Worm (Caenorhabditis elegans) whole organism, L2 larva: ENCODE data around the gene ZK1320.13.

Experiments
- C34F6.9 ChIP-seq: fragments of 150-350 bp; optimal IDR thresholded peaks from 2 replicates; lab custom pipeline; 2014; ENCODE audit warnings: missing biosample characterization, missing genetic modification characterization
- F13H6.1 ChIP-seq: sonication (generic microtip); optimal IDR thresholded peaks from 2 replicates; lab custom pipeline; 2016; ENCODE audit warnings: missing genetic modification characterization, missing compliant biosample characterization
- R02D3.7 ChIP-seq: fragments of 150-350 bp; optimal IDR thresholded peaks from 2 replicates; lab custom pipeline; 2014; ENCODE audit warnings: missing biosample characterization, missing genetic modification characterization
- Y55F3AM.14 ChIP-seq: fragments of 200-800 bp; sonication (Bioruptor generic); optimal IDR thresholded peaks from 2 replicates; lab custom pipeline; 2018; ENCODE audit warnings: mild to moderate bottlenecking, missing genetic modification characterization, missing compliant biosample characterization
- ZK546.5 ChIP-seq: sonication (generic microtip); optimal IDR thresholded peaks from 2 replicates; lab custom pipeline; 2017; ENCODE audit warnings: missing biosample characterization, missing genetic modification characterization
- ama-1 ChIP-seq: fragments of 150-350 bp; optimal IDR thresholded peaks from 2 replicates; lab custom pipeline; 2018; ENCODE audit warnings: inconsistent platforms
- blmp-1 ChIP-seq: sonication (generic microtip); optimal IDR thresholded peaks from 2 replicates; lab custom pipeline; 2017; ENCODE audit warnings: missing genetic modification characterization, mild to moderate bottlenecking, missing compliant biosample characterization, antibody characterized with exemption, moderate library complexity; ENCODE audit not compliant: insufficient read depth
- ceh-16 ChIP-seq: fragments of 150-350 bp; optimal IDR thresholded peaks from 2 replicates; lab custom pipeline; 2014; ENCODE audit warnings: missing biosample characterization, missing genetic modification characterization
- ceh-82 ChIP-seq: fragments of 150-350 bp; optimal IDR thresholded peaks from 2 replicates; lab custom pipeline; 2014; ENCODE audit warnings: missing biosample characterization, missing genetic modification characterization
- crh-2 ChIP-seq: sonication (generic microtip); optimal IDR thresholded peaks from 2 replicates; lab custom pipeline; 2017; ENCODE audit warnings: missing biosample characterization, missing genetic modification characterization
- dmd-4 ChIP-seq: sonication (generic microtip); optimal IDR thresholded peaks from 2 replicates; lab custom pipeline; 2017; ENCODE audit warnings: missing biosample characterization, missing genetic modification characterization
- elt-1 ChIP-seq: fragments of 150-350 bp; optimal IDR thresholded peaks from 2 replicates; lab custom pipeline; 2014; ENCODE audit warnings: missing biosample characterization, missing genetic modification characterization
- elt-3 ChIP-seq: sonication (generic microtip); optimal IDR thresholded peaks from 2 replicates; lab custom pipeline; 2017; ENCODE audit warnings: missing biosample characterization, missing genetic modification characterization
- fos-1 ChIP-seq: fragments of 150-350 bp; optimal IDR thresholded peaks from 2 replicates; lab custom pipeline; 2014; ENCODE audit warnings: missing biosample characterization, missing genetic modification characterization
- gmeb-1 ChIP-seq: fragments of 150-350 bp; optimal IDR thresholded peaks from 2 replicates; lab custom pipeline; 2014; ENCODE audit warnings: missing biosample characterization, missing genetic modification characterization
- lin-11 ChIP-seq: fragments of 150-350 bp; sonication (generic microtip); optimal IDR thresholded peaks from 2 replicates; lab custom pipeline; 2014; ENCODE audit warnings: missing biosample characterization, missing genetic modification characterization, inconsistent platforms, mixed read lengths
- lin-13 ChIP-seq: fragments of 150-350 bp; optimal IDR thresholded peaks from 2 replicates; lab custom pipeline; 2014; ENCODE audit warnings: missing biosample characterization, missing genetic modification reagents, missing genetic modification characterization
- lin-39 ChIP-seq: fragments of 150-350 bp; optimal IDR thresholded peaks from 2 replicates; lab custom pipeline; 2014; ENCODE audit warnings: missing biosample characterization, missing genetic modification reagents, missing genetic modification characterization
- lsy-2 ChIP-seq, 2 experiments: fragments of 150-350 bp in 1 of 2; sonication (generic microtip) in 1 of 2; optimal IDR thresholded peaks; 2 replicates each; lab custom pipeline; 2014 to 2017; ENCODE audit warnings: missing biosample characterization in 2 of 2, missing genetic modification characterization in 2 of 2
- mab-5 ChIP-seq: fragments of 150-350 bp; optimal IDR thresholded peaks from 2 replicates; lab custom pipeline; 2014; ENCODE audit warnings: missing biosample characterization, missing genetic modification characterization
- mbf-1 ChIP-seq: sonication (generic microtip); optimal IDR thresholded peaks from 2 replicates; lab custom pipeline; 2017; ENCODE audit warnings: missing biosample characterization, missing genetic modification characterization
- mdl-1 ChIP-seq, 2 experiments: fragments of 150-350 bp in 1 of 2; sonication (generic microtip) in 1 of 2; optimal IDR thresholded peaks; 2 replicates each; lab custom pipeline; 2017; ENCODE audit warnings: missing biosample characterization in 2 of 2, missing genetic modification characterization in 2 of 2
- nhr-10 ChIP-seq: sonication (generic microtip); optimal IDR thresholded peaks from 2 replicates; lab custom pipeline; 2017; ENCODE audit warnings: missing biosample characterization, missing genetic modification characterization
- nhr-11 ChIP-seq: fragments of 150-350 bp; optimal IDR thresholded peaks from 2 replicates; lab custom pipeline; 2014; ENCODE audit warnings: missing biosample characterization, missing genetic modification characterization
- nhr-12 ChIP-seq: fragments of 150-350 bp; optimal IDR thresholded peaks from 2 replicates; lab custom pipeline; 2014; ENCODE audit warnings: missing biosample characterization, missing genetic modification characterization
- nhr-129 ChIP-seq: fragments of 150-350 bp; optimal IDR thresholded peaks from 2 replicates; lab custom pipeline; 2014; ENCODE audit warnings: missing biosample characterization, missing genetic modification characterization
- nhr-21 ChIP-seq: fragments of 150-350 bp; optimal IDR thresholded peaks from 2 replicates; lab custom pipeline; 2014; ENCODE audit warnings: missing biosample characterization, missing genetic modification characterization
- nhr-23 ChIP-seq: fragments of 150-350 bp; optimal IDR thresholded peaks from 2 replicates; lab custom pipeline; 2014; ENCODE audit warnings: missing biosample characterization, missing genetic modification reagents, missing genetic modification characterization
- nhr-237 ChIP-seq: fragments of 150-350 bp; optimal IDR thresholded peaks from 2 replicates; lab custom pipeline; 2014; ENCODE audit warnings: missing biosample characterization, missing genetic modification characterization
- nhr-25 ChIP-seq: fragments of 150-350 bp; sonication (generic microtip); optimal IDR thresholded peaks from 3 replicates; lab custom pipeline; 2014; ENCODE audit warnings: missing biosample characterization, missing genetic modification characterization
- nhr-6 ChIP-seq: fragments of 150-350 bp; optimal IDR thresholded peaks from 2 replicates; lab custom pipeline; 2014; ENCODE audit warnings: missing biosample characterization, missing genetic modification characterization
- nhr-77 ChIP-seq: fragments of 150-350 bp; optimal IDR thresholded peaks from 2 replicates; lab custom pipeline; 2014; ENCODE audit warnings: missing biosample characterization, missing genetic modification characterization
- peb-1 ChIP-seq: fragments of 150-350 bp; optimal IDR thresholded peaks from 2 replicates; lab custom pipeline; 2014; ENCODE audit warnings: missing biosample characterization, missing genetic modification characterization
- sem-4 ChIP-seq: fragments of 150-350 bp; optimal IDR thresholded peaks from 2 replicates; lab custom pipeline; 2014; ENCODE audit warnings: missing biosample characterization, missing genetic modification reagents, missing genetic modification characterization
- skn-1 ChIP-seq: sonication (generic microtip); optimal IDR thresholded peaks from 2 replicates; lab custom pipeline; 2017; ENCODE audit warnings: missing biosample characterization, missing genetic modification characterization
- sma-3 ChIP-seq: sonication (generic microtip); optimal IDR thresholded peaks from 2 replicates; lab custom pipeline; 2016; ENCODE audit warnings: missing genetic modification reagents, missing genetic modification characterization, missing compliant biosample characterization
- sma-9 ChIP-seq, 2 experiments: fragments of 150-350 bp in 1 of 2; sonication (generic microtip) in 1 of 2; optimal IDR thresholded peaks; 2 replicates each; lab custom pipeline; 2014 to 2016; ENCODE audit warnings: missing genetic modification characterization in 2 of 2, mild to moderate bottlenecking in 1 of 2, missing biosample characterization in 1 of 2, missing compliant biosample characterization in 1 of 2, missing genetic modification reagents in 1 of 2, moderate library complexity in 1 of 2
- snpc-4 ChIP-seq: fragments of 150-350 bp; optimal IDR thresholded peaks from 2 replicates; lab custom pipeline; 2014; ENCODE audit warnings: missing biosample characterization, missing genetic modification characterization
- unc-39 ChIP-seq: fragments of 150-350 bp; optimal IDR thresholded peaks from 2 replicates; lab custom pipeline; 2014; ENCODE audit warnings: missing biosample characterization, missing genetic modification characterization
- unc-55 ChIP-seq: fragments of 150-350 bp; sonication (generic microtip); optimal IDR thresholded peaks from 3 replicates; lab custom pipeline; 2014; ENCODE audit warnings: missing biosample characterization, missing genetic modification reagents, missing genetic modification characterization
- unc-62 ChIP-seq: fragments of 150-350 bp; optimal IDR thresholded peaks from 2 replicates; lab custom pipeline; 2014; ENCODE audit warnings: missing biosample characterization, missing genetic modification reagents, missing genetic modification characterization
- zag-1 ChIP-seq: fragments of 150-350 bp; optimal IDR thresholded peaks from 2 replicates; lab custom pipeline; 2014; ENCODE audit warnings: missing biosample characterization, missing genetic modification characterization
- ztf-1 ChIP-seq: fragments of 200-800 bp; sonication (Bioruptor generic); conservative IDR thresholded peaks from 2 replicates; pipeline ENCODE4 v1.3.6; 2022; ENCODE audit warnings: missing genetic modification characterization, missing compliant biosample characterization
- ztf-11 ChIP-seq: sonication (generic microtip); optimal IDR thresholded peaks from 2 replicates; lab custom pipeline; 2017; ENCODE audit warnings: missing biosample characterization, missing genetic modification characterization
- ztf-4 ChIP-seq: fragments of 150-350 bp; optimal IDR thresholded peaks from 2 replicates; lab custom pipeline; 2014; ENCODE audit warnings: missing biosample characterization, missing genetic modification characterization

The ZK1320.13 gene

DNA sequence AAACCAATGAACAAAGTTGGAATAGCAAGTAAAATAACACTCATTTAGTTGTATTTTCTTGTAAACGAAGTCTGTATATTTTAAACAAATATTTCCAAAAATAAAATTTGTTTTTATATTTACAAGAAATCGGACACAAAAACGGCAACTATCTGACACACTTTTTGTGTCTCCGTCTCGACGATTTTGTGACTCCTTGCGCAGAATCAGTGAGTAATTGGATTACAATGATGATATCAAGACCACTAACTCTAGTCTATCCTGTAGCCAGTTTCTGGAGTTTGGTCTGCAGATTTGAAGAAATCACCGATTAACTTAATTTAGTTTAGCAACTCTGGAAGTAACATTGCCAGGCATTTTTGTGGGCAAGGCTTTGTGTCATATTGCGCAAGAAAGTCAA, 17.8 kb upstream of the ZK1320.13 start, which contains the start of gene cyp-13A10:
cyp-13A10 (minus strand) TSS at position 88 of the 400 bp plus-strand sequence.
- TF ChIP-seq sma-3 (GFP tag; lab: Kevin White, UChicago) (no peak), fos-1 (tag; lab: Kevin White, UChicago) (peak; percentile 22)

DNA sequence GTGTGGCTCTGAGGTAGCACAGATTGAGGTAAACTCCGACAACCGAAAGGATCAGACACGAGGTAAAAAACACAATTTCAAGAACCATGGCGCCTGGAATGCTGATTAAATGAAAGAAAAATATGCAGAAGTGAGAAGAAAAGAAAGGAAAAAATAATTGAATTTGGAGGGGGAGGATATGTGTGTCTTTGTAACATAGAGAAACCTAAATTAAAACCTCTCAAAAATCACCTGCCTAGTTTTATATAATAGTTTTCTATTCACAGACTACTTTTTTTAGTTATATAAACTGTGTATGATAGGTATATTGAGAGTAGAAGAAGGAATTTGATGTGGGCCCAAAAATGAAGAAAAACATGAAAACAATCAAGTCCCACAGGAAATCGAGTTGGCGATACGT, 15.0 kb upstream of the ZK1320.13 start, which contains the start of gene ZK1320.5:
ZK1320.5 (minus strand) TSS at position 101 of the 400 bp plus-strand sequence.
- TF ChIP-seq nhr-12 (tag; lab: Kevin White, UChicago), result no peak
- no peak for TF ChIP-seq lin-13 (GFP tag; lab: Kevin White, UChicago)
- no peak for TF ChIP-seq sma-3 (GFP tag; lab: Kevin White, UChicago)
- TF ChIP-seq fos-1 (tag; lab: Kevin White, UChicago), result no peak
- TF ChIP-seq nhr-21, result no peak
- no peak for TF ChIP-seq nhr-77 (tag; lab: Kevin White, UChicago)
- TF ChIP-seq ztf-1, result no peak
- no peak for TF ChIP-seq ama-1 (lab: Kevin White, UChicago)
- TF ChIP-seq nhr-129 (tag; lab: Kevin White, UChicago), result no peak
- no peak for TF ChIP-seq nhr-6 (tag; lab: Kevin White, UChicago)
- no peak for TF ChIP-seq ztf-11 (tag; lab: Kevin White, UChicago)
- TF ChIP-seq, all 48 proteins: peak for 0

DNA sequence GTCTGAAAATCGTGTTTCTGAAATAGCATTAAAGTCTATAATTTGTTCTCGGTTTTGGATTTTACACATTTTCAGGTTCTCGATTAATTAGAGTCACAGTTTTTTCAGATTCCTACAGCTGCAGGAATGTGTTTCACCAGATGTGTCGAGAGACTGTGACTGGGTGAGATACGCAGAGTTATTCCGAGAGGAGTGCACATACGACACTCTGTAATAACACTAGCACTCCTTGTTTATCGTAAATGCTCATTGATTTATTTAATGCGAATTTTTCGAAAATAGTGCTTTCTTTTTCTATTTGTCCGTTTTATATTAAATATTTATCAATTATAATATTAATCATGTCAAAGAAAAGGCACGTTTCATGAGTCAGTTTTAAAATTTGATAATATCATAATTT, 13.2 kb upstream of the ZK1320.13 start, which contains the start of gene ZK1320.11:
ZK1320.11 (plus strand) TSS at position 243 of the 400 bp plus-strand sequence.
- no peak for TF ChIP-seq nhr-21
- peak; percentile 73 for TF ChIP-seq unc-55 (GFP tag; lab: Kevin White, UChicago)
- TF ChIP-seq C34F6.9, result peak; percentile 34
- peak in 1 of 2 experiments; percentile 60 for TF ChIP-seq lsy-2 (tag; optimal IDR thresholded peaks at IDR 0.05; lab: Kevin White, UChicago)
- no peak for TF ChIP-seq mbf-1 (tag; lab: Kevin White, UChicago)
- TF ChIP-seq nhr-129 (tag; lab: Kevin White, UChicago), result peak; percentile 16

DNA sequence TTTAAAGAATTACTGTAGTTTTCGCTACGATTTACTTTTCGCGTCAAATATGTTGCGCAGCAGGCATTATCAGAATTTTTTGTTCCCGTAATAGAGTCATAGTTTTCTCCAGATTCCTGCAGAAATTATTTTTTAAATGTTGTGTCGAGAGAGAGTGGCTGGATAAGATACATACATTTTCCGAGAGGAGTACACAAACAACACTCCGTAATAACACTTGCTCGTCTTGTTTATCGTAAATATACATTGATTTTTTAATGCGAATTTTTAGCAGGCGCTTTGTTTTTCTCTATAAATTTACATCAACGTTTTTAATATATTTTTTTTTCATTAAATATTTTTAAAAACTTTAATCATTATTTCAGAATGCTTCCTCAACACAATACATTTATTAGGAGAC, 11.6 kb upstream of the ZK1320.13 start, which contains the start of gene taf-8:
taf-8 (plus strand) TSS at position 360 of the 400 bp plus-strand sequence.
- peak; percentile 49 for TF ChIP-seq sma-9 (GFP tag; optimal IDR thresholded peaks at IDR 0.05; lab: Kevin White, UChicago)
- TF ChIP-seq sma-9 (tag; optimal IDR thresholded peaks at IDR 0.05; lab: Kevin White, UChicago), result no peak
- peak; percentile 78 for TF ChIP-seq C34F6.9
- TF ChIP-seq skn-1 (tag; lab: Kevin White, UChicago), result no peak
- TF ChIP-seq F13H6.1 (tag; lab: Kevin White, UChicago), result no peak
- no peak for TF ChIP-seq unc-39
- no peak for TF ChIP-seq ceh-82 (tag; lab: Kevin White, UChicago)
- TF ChIP-seq fos-1 (tag; lab: Kevin White, UChicago), result no peak
- peak; percentile 7 for TF ChIP-seq mab-5
- no peak for TF ChIP-seq sem-4
- TF ChIP-seq lsy-2 (tag; optimal IDR thresholded peaks at IDR 0.05; lab: Kevin White, UChicago), result peak; percentile 5 to 85
- TF ChIP-seq ama-1 (lab: Kevin White, UChicago), result no peak
- TF ChIP-seq elt-1 (tag; lab: Kevin White, UChicago), result no peak
- TF ChIP-seq Y55F3AM.14 (GFP tag; lab: Kevin White, UChicago), result no peak
- peak; percentile 83 for TF ChIP-seq unc-55 (GFP tag; lab: Kevin White, UChicago)
- TF ChIP-seq mbf-1 (tag; lab: Kevin White, UChicago), result no peak
- TF ChIP-seq ZK546.5, result no peak
- TF ChIP-seq sma-3 (GFP tag; lab: Kevin White, UChicago), result peak; percentile 32
- TF ChIP-seq R02D3.7 (tag; lab: Kevin White, UChicago), result peak; percentile 86
- TF ChIP-seq nhr-12 (tag; lab: Kevin White, UChicago), result no peak
- TF ChIP-seq ztf-11 (tag; lab: Kevin White, UChicago), result no peak
- TF ChIP-seq unc-62, result no peak
- TF ChIP-seq peb-1 (tag; lab: Kevin White, UChicago), result no peak
- no peak for TF ChIP-seq elt-3
- TF ChIP-seq lin-11 (tag; lab: Kevin White, UChicago), result no peak
- no peak for TF ChIP-seq nhr-237 (tag; lab: Kevin White, UChicago)
- no peak for TF ChIP-seq lin-39
- peak; percentile 67 for TF ChIP-seq crh-2 (tag; lab: Kevin White, UChicago)
- no peak for TF ChIP-seq nhr-23 (tag; lab: Kevin White, UChicago)
- TF ChIP-seq nhr-10 (tag; lab: Kevin White, UChicago), result no peak
- TF ChIP-seq mdl-1 (tag; optimal IDR thresholded peaks at IDR 0.05; lab: Kevin White, UChicago), result no peak
- no peak for TF ChIP-seq zag-1 (tag; lab: Kevin White, UChicago)
- TF ChIP-seq nhr-21, result peak; percentile 26
- no peak for TF ChIP-seq ztf-4
- TF ChIP-seq gmeb-1 (tag; lab: Kevin White, UChicago), result peak; percentile 63
- peak; percentile 38 for TF ChIP-seq lin-13 (GFP tag; lab: Kevin White, UChicago)
- no peak for TF ChIP-seq ceh-16 (tag; lab: Kevin White, UChicago)
- no peak for TF ChIP-seq nhr-11 (tag; lab: Kevin White, UChicago)
- no peak for TF ChIP-seq nhr-25 (tag; lab: Kevin White, UChicago)
- no peak for TF ChIP-seq ztf-1
- TF ChIP-seq nhr-6 (tag; lab: Kevin White, UChicago), result no peak
- TF ChIP-seq nhr-129 (tag; lab: Kevin White, UChicago), result peak; percentile 22
- TF ChIP-seq dmd-4, result no peak
- no peak for TF ChIP-seq blmp-1 (tag; lab: Kevin White, UChicago)
- no peak for TF ChIP-seq snpc-4 (tag; lab: Kevin White, UChicago)
